5 fruit fly cellular contexts compared by ENCODE assay signal in the genomic region with DNA sequence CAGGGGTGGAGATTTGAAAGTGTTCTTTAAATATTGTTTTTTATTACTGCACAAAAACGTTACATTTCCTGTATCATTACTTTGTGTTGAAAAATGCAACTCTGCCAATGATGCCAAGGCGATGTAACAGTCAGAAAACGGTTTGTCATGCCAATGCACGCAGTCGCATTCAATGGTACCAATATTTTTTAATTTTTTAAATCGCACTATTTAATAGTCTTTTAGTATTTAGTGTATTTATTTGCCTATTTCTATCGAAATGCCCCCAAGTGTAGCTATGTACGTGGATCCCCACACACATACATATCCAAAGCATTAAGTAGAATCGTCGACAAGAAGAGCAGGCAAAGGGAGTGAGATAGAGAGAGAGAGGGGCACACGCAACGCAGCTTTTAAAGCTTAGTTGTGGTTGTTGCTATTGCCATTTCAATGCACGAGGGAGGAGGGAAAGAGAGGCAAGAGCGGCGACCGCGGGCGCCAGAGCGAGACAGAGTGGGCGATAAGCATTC.
TF ChIP-seq lines count a peak whose summit lies in the region.

No protein-coding gene starts in this region.

TF ChIP-seq in whole organism, adult, 20 proteins besides CTCF, POLR2A, EP300 and RAD21 (continued from another document):
- peak; percentile 17 for TF ChIP-seq CG12768 (GFP tag; optimal IDR thresholded peaks at IDR 0.05; lab: Kevin White, UChicago)
- TF ChIP-seq CG7101 (tag; optimal IDR thresholded peaks at IDR 0.05; lab: Kevin White, UChicago): peak; percentile 62
- TF ChIP-seq tj (GFP tag; optimal IDR thresholded peaks at IDR 0.05; lab: Kevin White, UChicago): peak; percentile 52

TF ChIP-seq in whole organism, embryonic, 481 proteins besides CTCF, POLR2A, EP300 and RAD21 (continued from another document):
- TF ChIP-seq CG30020 (tag; optimal IDR thresholded peaks at IDR 0.05; lab: Kevin White, UChicago): no peak
- TF ChIP-seq chm (GFP tag; IDR thresholded peaks at IDR 0.05; lab: Robert Waterston, UW): no peak
- no peak for TF ChIP-seq CG34376 (GFP tag; optimal IDR thresholded peaks at IDR 0.05; lab: Kevin White, UChicago)
- no peak for TF ChIP-seq Mad (GFP tag; optimal IDR thresholded peaks at IDR 0.05; lab: Kevin White, UChicago)
- TF ChIP-seq CG16813 (GFP tag; IDR thresholded peaks at IDR 0.05; lab: Robert Waterston, UW; ENCODE audit: partially characterized antibody): no peak
- peak in 1 of 2 experiments; percentile 85 for TF ChIP-seq bsh (GFP tag; optimal IDR thresholded peaks at IDR 0.05; lab: Kevin White, UChicago)
- no peak for TF ChIP-seq pros (GFP tag; optimal IDR thresholded peaks at IDR 0.05; lab: Kevin White, UChicago)
- peak; percentile 36 for TF ChIP-seq nom (GFP tag; optimal IDR thresholded peaks at IDR 0.05; lab: Kevin White, UChicago)
- no peak for TF ChIP-seq CG12219 (GFP tag; optimal IDR thresholded peaks at IDR 0.05; lab: Kevin White, UChicago)
- peak; percentile 0 for TF ChIP-seq gem (tag; optimal IDR thresholded peaks at IDR 0.05; lab: Kevin White, UChicago)

TF ChIP-seq in whole organism, prepupa, 60 proteins besides CTCF, POLR2A, EP300 and RAD21 (continued from another document and continues in another):
- TF ChIP-seq CG11902 (GFP tag; optimal IDR thresholded peaks at IDR 0.05; lab: Kevin White, UChicago) (peak; percentile 3), CG8319 (GFP tag; optimal IDR thresholded peaks at IDR 0.05; lab: Kevin White, UChicago) (peak; percentile 42), Ets21C (GFP tag; optimal IDR thresholded peaks at IDR 0.05; lab: Kevin White, UChicago) (peak; percentile 6), svp (GFP tag; lab: Kevin White, UChicago) (peak; percentile 83), Gug (GFP tag; IDR thresholded peaks at IDR 0.05; lab: Robert Waterston, UW) (peak; percentile 59), topi (GFP tag; optimal IDR thresholded peaks at IDR 0.05; lab: Kevin White, UChicago) (peak; percentile 27), CG6163 (GFP tag; IDR thresholded peaks at IDR 0.05; lab: Robert Waterston, UW) (peak; percentile 64), fd59A (GFP tag; optimal IDR thresholded peaks at IDR 0.05; lab: Kevin White, UChicago) (peak; percentile 82), CG3032 (tag; optimal IDR thresholded peaks at IDR 0.05; lab: Kevin White, UChicago) (peak; percentile 79), CG6854 (GFP tag; optimal IDR thresholded peaks at IDR 0.05; lab: Kevin White, UChicago) (no peak), CG10669 (GFP tag; optimal IDR thresholded peaks at IDR 0.05; lab: Kevin White, UChicago) (peak; percentile 76), CG4318 (GFP tag; optimal IDR thresholded peaks at IDR 0.05; lab: Kevin White, UChicago) (peak; percentile 70), Lpt (GFP tag; optimal IDR thresholded peaks at IDR 0.05; lab: Kevin White, UChicago) (peak; percentile 42), Blimp-1 (GFP tag; optimal IDR thresholded peaks at IDR 0.05; lab: Kevin White, UChicago) (no peak), eg (GFP tag; IDR thresholded peaks at IDR 0.05; lab: Robert Waterston, UW) (peak; percentile 72), CG8119 (GFP tag; IDR thresholded peaks at IDR 0.05; lab: Robert Waterston, UW) (peak; percentile 77), CG6792 (GFP tag; optimal IDR thresholded peaks at IDR 0.05; lab: Kevin White, UChicago) (peak; percentile 54), CG15336 (GFP tag; IDR thresholded peaks at IDR 0.05; lab: Robert Waterston, UW) (peak; percentile 85), Smox (GFP tag; optimal IDR thresholded peaks at IDR 0.05; lab: Kevin White, UChicago) (peak; percentile 42), lz (GFP tag; optimal IDR thresholded peaks at IDR 0.05; lab: Kevin White, UChicago) (peak; percentile 33), Met (GFP tag; optimal IDR thresholded peaks at IDR 0.05; lab: Kevin White, UChicago) (peak; percentile 32), Sox14 (GFP tag; optimal IDR thresholded peaks at IDR 0.05; lab: Kevin White, UChicago) (peak; percentile 74), acj6 (GFP tag; optimal IDR thresholded peaks at IDR 0.05; lab: Kevin White, UChicago) (peak; percentile 79), ss (GFP tag; optimal IDR thresholded peaks at IDR 0.05; lab: Kevin White, UChicago) (peak; percentile 27 to 63), CG6808 (GFP tag; optimal IDR thresholded peaks at IDR 0.05; lab: Kevin White, UChicago) (peak; percentile 82), fd85E (GFP tag; optimal IDR thresholded peaks at IDR 0.05; lab: Kevin White, UChicago) (no peak), dsx (GFP tag; optimal IDR thresholded peaks at IDR 0.05; lab: Kevin White, UChicago; ENCODE audit: poor library complexity, severe bottlenecking) (peak; percentile 63), Ets96B (tag; optimal IDR thresholded peaks at IDR 0.05; lab: Kevin White, UChicago) (peak; percentile 80), CG10631 (GFP tag; optimal IDR thresholded peaks at IDR 0.05; lab: Kevin White, UChicago) (peak; percentile 79), CG11762 (GFP tag; optimal IDR thresholded peaks at IDR 0.05; lab: Kevin White, UChicago; ENCODE audit: insufficient read depth) (peak; percentile 55), fkh (GFP tag; optimal IDR thresholded peaks at IDR 0.05; lab: Kevin White, UChicago) (no peak), CG6276 (GFP tag; optimal IDR thresholded peaks at IDR 0.05; lab: Kevin White, UChicago) (peak; percentile 66), CG7368 (GFP tag; optimal IDR thresholded peaks at IDR 0.05; lab: Kevin White, UChicago) (peak; percentile 53), CG16779 (tag; optimal IDR thresholded peaks at IDR 0.05; lab: Kevin White, UChicago) (peak; percentile 61), esn (GFP tag; optimal IDR thresholded peaks at IDR 0.05; lab: Kevin White, UChicago) (peak; percentile 31), cyc (GFP tag; optimal IDR thresholded peaks at IDR 0.05; lab: Kevin White, UChicago) (peak; percentile 24), CG3919 (GFP tag; optimal IDR thresholded peaks at IDR 0.05; lab: Kevin White, UChicago) (peak; percentile 72)

TF ChIP-seq in whole organism, pupa, 21 proteins besides CTCF, POLR2A, EP300 and RAD21 (continued from another document):
- peak; percentile 4 for TF ChIP-seq EcR (GFP tag; optimal IDR thresholded peaks at IDR 0.05; lab: Kevin White, UChicago)
- peak; percentile 78 for TF ChIP-seq CG17806 (tag; optimal IDR thresholded peaks at IDR 0.05; lab: Kevin White, UChicago)

TF ChIP-seq in whole organism, wandering third instar larva, 38 proteins besides CTCF, POLR2A, EP300 and RAD21 (continued from another document):
- TF ChIP-seq brk (GFP tag; optimal IDR thresholded peaks at IDR 0.05; lab: Kevin White, UChicago) (no peak), CG32264 (GFP tag; optimal IDR thresholded peaks at IDR 0.05; lab: Kevin White, UChicago) (no peak), jim (GFP tag; optimal IDR thresholded peaks at IDR 0.05; lab: Kevin White, UChicago) (no peak), Hr78 (GFP tag; optimal IDR thresholded peaks at IDR 0.05; lab: Kevin White, UChicago) (no peak), ey (GFP tag; optimal IDR thresholded peaks at IDR 0.05; lab: Kevin White, UChicago) (peak; percentile 80), sage (GFP tag; optimal IDR thresholded peaks at IDR 0.05; lab: Kevin White, UChicago) (no peak), Sp1 (GFP tag; optimal IDR thresholded peaks at IDR 0.05; lab: Kevin White, UChicago) (peak; percentile 37), lola (GFP tag; optimal IDR thresholded peaks at IDR 0.05; lab: Kevin White, UChicago) (no peak), Hnf4 (GFP tag; optimal IDR thresholded peaks at IDR 0.05; lab: Kevin White, UChicago) (peak; percentile 17), HLH106 (tag; optimal IDR thresholded peaks at IDR 0.05; lab: Kevin White, UChicago) (peak; percentile 71), dl (GFP tag; optimal IDR thresholded peaks at IDR 0.05; lab: Kevin White, UChicago; ENCODE audit: insufficient read depth in 1 of 2, partially characterized antibody in 2 of 2) (no peak), woc (GFP tag; optimal IDR thresholded peaks at IDR 0.05; lab: Kevin White, UChicago) (peak; percentile 29), CG9705 (GFP tag; optimal IDR thresholded peaks at IDR 0.05; lab: Kevin White, UChicago) (no peak), dmrt93B (GFP tag; optimal IDR thresholded peaks at IDR 0.05; lab: Kevin White, UChicago) (peak; percentile 61), dsf (GFP tag; optimal IDR thresholded peaks at IDR 0.05; lab: Kevin White, UChicago; ENCODE audit: borderline replicate concordance) (no peak), Myc (optimal IDR thresholded peaks at IDR 0.05; lab: Kevin White, UChicago) (no peak), Rel (GFP tag; optimal IDR thresholded peaks at IDR 0.05; lab: Kevin White, UChicago) (no peak), Rel (tag; optimal IDR thresholded peaks at IDR 0.05; lab: Kevin White, UChicago) (peak; percentile 91)
